Fruit fly (Drosophila melanogaster): ENCODE results near the gene nSMase.

The nSMase gene

DNA sequence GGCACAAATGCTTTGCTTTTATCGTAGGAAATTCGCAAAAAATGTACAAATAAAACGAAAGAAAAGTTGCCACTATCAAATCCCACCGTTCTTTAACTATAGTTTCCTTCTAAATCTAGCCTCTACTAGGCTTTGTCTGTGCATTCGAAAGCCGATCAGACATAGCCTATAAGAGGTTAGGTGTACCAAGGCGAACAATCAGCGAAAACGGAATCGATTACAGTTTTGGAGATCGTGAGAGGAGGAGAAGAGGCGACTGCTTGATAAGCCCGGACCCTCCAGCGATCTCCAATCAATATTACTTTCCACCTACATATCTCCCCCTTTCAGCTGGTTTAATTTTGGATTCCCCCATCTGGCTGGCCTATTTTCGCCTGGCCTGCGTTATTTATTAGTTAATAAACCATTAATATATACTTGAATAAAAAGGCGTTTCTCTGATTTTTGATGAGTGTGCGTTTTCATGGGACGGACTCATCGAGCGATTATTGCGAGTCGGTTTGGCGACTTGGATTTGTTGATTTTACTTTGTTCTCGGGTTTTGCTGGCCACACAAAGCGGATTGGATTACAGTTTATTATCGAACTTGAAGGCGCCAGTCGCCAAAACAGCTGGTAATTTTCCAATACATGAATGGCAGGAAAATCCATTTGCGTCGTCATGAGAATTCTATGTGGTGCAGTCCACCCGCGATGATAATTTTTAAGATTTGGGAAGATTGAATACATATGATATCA is 32.1 kb downstream of the nSMase start:
- TF ChIP-seq rgr (GFP tag; optimal IDR thresholded peaks at IDR 0.05): peak; percentile 24
- TF ChIP-seq Abd-B (GFP tag; optimal IDR thresholded peaks at IDR 0.05): no peak
- TF ChIP-seq Jra (GFP tag; optimal IDR thresholded peaks at IDR 0.05): no peak
- no peak for TF ChIP-seq Dfd (GFP tag; optimal IDR thresholded peaks at IDR 0.05)
- TF ChIP-seq Hnf4 (GFP tag; optimal IDR thresholded peaks at IDR 0.05): peak; percentile 54
- TF ChIP-seq lola (GFP tag; optimal IDR thresholded peaks at IDR 0.05): no peak
- TF ChIP-seq foxo (GFP tag; optimal IDR thresholded peaks at IDR 0.05): peak in 1 of 2 experiments; percentile 26
- peak; percentile 36 for TF ChIP-seq jim (GFP tag; optimal IDR thresholded peaks at IDR 0.05)
- peak; percentile 51 for TF ChIP-seq brk (GFP tag; optimal IDR thresholded peaks at IDR 0.05)
- peak; percentile 77 for TF ChIP-seq Rel (GFP tag; optimal IDR thresholded peaks at IDR 0.05)
- peak; percentile 89 for TF ChIP-seq Rel (tag; optimal IDR thresholded peaks at IDR 0.05)
- TF ChIP-seq Myc (optimal IDR thresholded peaks at IDR 0.05): no peak
- TF ChIP-seq Hr83 (GFP tag; optimal IDR thresholded peaks at IDR 0.05; ENCODE audit: poor library complexity, severe bottlenecking): peak; percentile 73
- TF ChIP-seq dsf (GFP tag; optimal IDR thresholded peaks at IDR 0.05; ENCODE audit: borderline replicate concordance): peak; percentile 30
- TF ChIP-seq sage (GFP tag; optimal IDR thresholded peaks at IDR 0.05): peak; percentile 55
- no peak for TF ChIP-seq usp (GFP tag; optimal IDR thresholded peaks at IDR 0.05)
- no peak for TF ChIP-seq Vsx2 (GFP tag; optimal IDR thresholded peaks at IDR 0.05; ENCODE audit: partially characterized antibody)
- TF ChIP-seq ey (GFP tag; optimal IDR thresholded peaks at IDR 0.05): peak; percentile 4
- peak; percentile 68 for TF ChIP-seq CrebA (GFP tag; optimal IDR thresholded peaks at IDR 0.05; ENCODE audit: borderline replicate concordance)
- TF ChIP-seq Hr78 (GFP tag; optimal IDR thresholded peaks at IDR 0.05): no peak
- no peak for TF ChIP-seq fru (GFP tag; optimal IDR thresholded peaks at IDR 0.05)
- no peak for TF ChIP-seq CG32264 (GFP tag; optimal IDR thresholded peaks at IDR 0.05)
- TF ChIP-seq CG9705 (GFP tag; optimal IDR thresholded peaks at IDR 0.05): no peak
- peak; percentile 37 for TF ChIP-seq woc (GFP tag; optimal IDR thresholded peaks at IDR 0.05)
- TF ChIP-seq OdsH (GFP tag; optimal IDR thresholded peaks at IDR 0.05): peak; percentile 37
- no peak for TF ChIP-seq Dif (GFP tag; optimal IDR thresholded peaks at IDR 0.05; ENCODE audit: partially characterized antibody)
- no peak for TF ChIP-seq dl (GFP tag; optimal IDR thresholded peaks at IDR 0.05; ENCODE audit: insufficient read depth in 1 of 2, partially characterized antibody in 2 of 2)
- peak; percentile 36 for TF ChIP-seq tai (GFP tag; optimal IDR thresholded peaks at IDR 0.05)
- no peak for TF ChIP-seq psq (GFP tag; optimal IDR thresholded peaks at IDR 0.05)
- TF ChIP-seq dmrt93B (GFP tag; optimal IDR thresholded peaks at IDR 0.05): peak; percentile 6
- TF ChIP-seq h (GFP tag; optimal IDR thresholded peaks at IDR 0.05): peak; percentile 5
- no peak for TF ChIP-seq N (GFP tag; optimal IDR thresholded peaks at IDR 0.05)
- TF ChIP-seq HLH106 (tag; optimal IDR thresholded peaks at IDR 0.05): peak; percentile 6
- TF ChIP-seq br (GFP tag; optimal IDR thresholded peaks at IDR 0.05): peak; percentile 42
- peak; percentile 53 for TF ChIP-seq Sp1 (GFP tag; optimal IDR thresholded peaks at IDR 0.05)
- TF ChIP-seq GATAd (GFP tag; optimal IDR thresholded peaks at IDR 0.05): no peak
- no peak for TF ChIP-seq sv (GFP tag; optimal IDR thresholded peaks at IDR 0.05)
- TF ChIP-seq Mio (GFP tag; optimal IDR thresholded peaks at IDR 0.05): no peak
- no peak for TF ChIP-seq pan (optimal IDR thresholded peaks at IDR 0.05)

dm6 chr3L:3251659-3252490 is 32.9 kb downstream of the nSMase start:
- TF ChIP-seq dmrt93B (GFP tag; optimal IDR thresholded peaks at IDR 0.05) (no peak), dsf (GFP tag; optimal IDR thresholded peaks at IDR 0.05; ENCODE audit: borderline replicate concordance) (peak; percentile 40), Hr78 (GFP tag; optimal IDR thresholded peaks at IDR 0.05) (no peak), woc (GFP tag; optimal IDR thresholded peaks at IDR 0.05) (peak; percentile 26), CG32264 (GFP tag; optimal IDR thresholded peaks at IDR 0.05) (no peak), Myc (optimal IDR thresholded peaks at IDR 0.05) (no peak), Vsx2 (GFP tag; optimal IDR thresholded peaks at IDR 0.05; ENCODE audit: partially characterized antibody) (peak; percentile 24), Jra (GFP tag; optimal IDR thresholded peaks at IDR 0.05) (peak; percentile 41), brk (GFP tag; optimal IDR thresholded peaks at IDR 0.05) (peak; percentile 79), CrebA (GFP tag; optimal IDR thresholded peaks at IDR 0.05; ENCODE audit: borderline replicate concordance) (peak; percentile 62), Hr83 (GFP tag; optimal IDR thresholded peaks at IDR 0.05; ENCODE audit: poor library complexity, severe bottlenecking) (peak; percentile 18), fru (GFP tag; optimal IDR thresholded peaks at IDR 0.05) (peak; percentile 26), psq (GFP tag; optimal IDR thresholded peaks at IDR 0.05) (peak; percentile 74), rgr (GFP tag; optimal IDR thresholded peaks at IDR 0.05) (peak; percentile 1), GATAd (GFP tag; optimal IDR thresholded peaks at IDR 0.05) (peak; percentile 16), dl (GFP tag; optimal IDR thresholded peaks at IDR 0.05; ENCODE audit: insufficient read depth in 1 of 2, partially characterized antibody in 2 of 2) (no peak), Rel (GFP tag; optimal IDR thresholded peaks at IDR 0.05) (no peak), Rel (tag; optimal IDR thresholded peaks at IDR 0.05) (peak; percentile 29), h (GFP tag; optimal IDR thresholded peaks at IDR 0.05) (peak; percentile 27), sv (GFP tag; optimal IDR thresholded peaks at IDR 0.05) (no peak), OdsH (GFP tag; optimal IDR thresholded peaks at IDR 0.05) (no peak), tai (GFP tag; optimal IDR thresholded peaks at IDR 0.05) (peak; percentile 29), br (GFP tag; optimal IDR thresholded peaks at IDR 0.05) (peak; percentile 35), Hnf4 (GFP tag; optimal IDR thresholded peaks at IDR 0.05) (peak; percentile 70), Dif (GFP tag; optimal IDR thresholded peaks at IDR 0.05; ENCODE audit: partially characterized antibody) (no peak)
